Worm (Caenorhabditis elegans) whole organism, young adult: Measurements from ENCODE around the gene rpn-6.1.

Source experiments
- D2030.7 ChIP-seq: fragments of 200-800 bp; sonication (Bioruptor generic); IDR thresholded peaks from 2 replicates; pipeline ENCODE4 v1.3.6; 2022; ENCODE audit warnings: missing genetic modification reagents, missing genetic modification characterization, missing compliant biosample characterization
- F33H1.4 ChIP-seq: fragments of 200-800 bp; sonication (Bioruptor generic); IDR thresholded peaks from 2 replicates; pipeline ENCODE4 v1.3.6; 2022; ENCODE audit warnings: missing genetic modification reagents, missing genetic modification characterization, missing compliant biosample characterization
- F37B4.10 ChIP-seq: fragments of 200-800 bp; sonication (Bioruptor generic); IDR thresholded peaks from 2 replicates; pipeline ENCODE4 v1.3.6; 2022; ENCODE audit warnings: missing genetic modification characterization, missing compliant biosample characterization
- K12H6.12 ChIP-seq: fragments of 200-800 bp; sonication (Bioruptor generic); optimal IDR thresholded peaks from 2 replicates; lab custom pipeline; 2018; ENCODE audit warnings: mild to moderate bottlenecking, missing genetic modification characterization, missing compliant biosample characterization
- Y56A3A.18 ChIP-seq: fragments of 200-800 bp; sonication (Bioruptor generic); IDR thresholded peaks from 2 replicates; pipeline ENCODE4 v1.3.6; 2022; ENCODE audit warnings: missing genetic modification reagents, missing genetic modification characterization, missing compliant biosample characterization
- athp-1 ChIP-seq: sonication (generic microtip); optimal IDR thresholded peaks from 2 replicates; lab custom pipeline; 2017; ENCODE audit warnings: mild to moderate bottlenecking, missing genetic modification characterization, missing compliant biosample characterization
- bed-2 ChIP-seq: fragments of 200-800 bp; sonication (Bioruptor generic); IDR thresholded peaks from 2 replicates; pipeline ENCODE4 v1.3.6; 2022; ENCODE audit warnings: missing genetic modification reagents, missing genetic modification characterization, missing compliant biosample characterization
- ceh-27 ChIP-seq: fragments of 200-800 bp; sonication (Bioruptor generic); optimal IDR thresholded peaks from 2 replicates; lab custom pipeline; 2018; ENCODE audit warnings: mild to moderate bottlenecking, missing genetic modification characterization, moderate library complexity, missing compliant biosample characterization
- ceh-91 ChIP-seq: fragments of 200-800 bp; sonication (Bioruptor generic); IDR thresholded peaks from 2 replicates; pipeline ENCODE4 v1.3.6; 2022; ENCODE audit warnings: missing genetic modification reagents, missing genetic modification characterization, missing compliant biosample characterization
- chd-7 ChIP-seq: sonication (generic microtip); optimal IDR thresholded peaks from 2 replicates; lab custom pipeline; 2016; ENCODE audit warnings: mild to moderate bottlenecking, missing genetic modification characterization, moderate library complexity, missing compliant biosample characterization
- dox-1 ChIP-seq: fragments of 200-800 bp; sonication (Bioruptor generic); IDR thresholded peaks from 2 replicates; pipeline ENCODE4 v1.3.6; 2022; ENCODE audit warnings: missing genetic modification reagents, missing genetic modification characterization, missing compliant biosample characterization
- dpl-1 ChIP-seq: fragments of 150-350 bp; optimal IDR thresholded peaks from 2 replicates; lab custom pipeline; 2014; ENCODE audit warnings: missing biosample characterization, missing genetic modification reagents, missing genetic modification characterization
- ekl-4 ChIP-seq: fragments of 200-800 bp; sonication (Bioruptor generic); IDR thresholded peaks from 2 replicates; pipeline ENCODE4 v1.3.6; 2022; ENCODE audit warnings: missing genetic modification reagents, missing genetic modification characterization, missing compliant biosample characterization
- fkh-3 ChIP-seq: sonication (generic microtip); optimal IDR thresholded peaks from 2 replicates; lab custom pipeline; 2016; ENCODE audit warnings: mild to moderate bottlenecking, missing genetic modification characterization, missing compliant biosample characterization
- hlh-12 ChIP-seq: sonication (generic microtip); optimal IDR thresholded peaks from 2 replicates; lab custom pipeline; 2016; ENCODE audit warnings: missing genetic modification characterization, missing compliant biosample characterization
- hmg-20 ChIP-seq: fragments of 200-800 bp; sonication (Bioruptor generic); IDR thresholded peaks from 2 replicates; pipeline ENCODE4 v1.3.6; 2022; ENCODE audit warnings: missing genetic modification reagents, missing genetic modification characterization, missing compliant biosample characterization
- lin-40 ChIP-seq: sonication (generic microtip); optimal IDR thresholded peaks from 2 replicates; lab custom pipeline; 2016; ENCODE audit warnings: missing genetic modification characterization, mild to moderate bottlenecking, missing compliant biosample characterization, missing genotype, missing genetic modification reagents
- lsl-1 ChIP-seq: fragments of 200-800 bp; sonication (Bioruptor generic); optimal IDR thresholded peaks from 2 replicates; lab custom pipeline; 2018; ENCODE audit warnings: mild to moderate bottlenecking, missing genetic modification characterization, moderate library complexity, missing compliant biosample characterization
- madf-3 ChIP-seq: fragments of 200-800 bp; sonication (Bioruptor generic); IDR thresholded peaks from 2 replicates; pipeline ENCODE4 v1.3.6; 2022; ENCODE audit warnings: missing genetic modification reagents, missing genetic modification characterization, missing compliant biosample characterization
- madf-6 ChIP-seq: fragments of 200-800 bp; sonication (Bioruptor generic); IDR thresholded peaks from 2 replicates; pipeline ENCODE4 v1.3.6; 2022; ENCODE audit warnings: missing genetic modification reagents, missing genetic modification characterization, missing compliant biosample characterization
- mcd-1 ChIP-seq: fragments of 200-800 bp; sonication (Bioruptor generic); IDR thresholded peaks from 2 replicates; pipeline ENCODE4 v1.3.6; 2022; ENCODE audit warnings: missing genetic modification reagents, missing genetic modification characterization, missing compliant biosample characterization
- nfyb-1 ChIP-seq: fragments of 200-800 bp; sonication (Bioruptor generic); IDR thresholded peaks from 2 replicates; pipeline ENCODE4 v1.3.6; 2022; ENCODE audit warnings: missing genetic modification reagents, missing genetic modification characterization, missing compliant biosample characterization
- nhr-179 ChIP-seq: sonication (generic microtip); optimal IDR thresholded peaks from 2 replicates; lab custom pipeline; 2016; ENCODE audit warnings: mild to moderate bottlenecking, missing genetic modification characterization, missing compliant biosample characterization
- pbrm-1 ChIP-seq: fragments of 200-800 bp; sonication (Bioruptor generic); IDR thresholded peaks from 2 replicates; pipeline ENCODE4 v1.3.6; 2022; ENCODE audit warnings: missing genetic modification reagents, missing genetic modification characterization, missing compliant biosample characterization
- somi-1 ChIP-seq: fragments of 200-800 bp; sonication (Bioruptor generic); optimal IDR thresholded peaks from 2 replicates; lab custom pipeline; 2018; ENCODE audit warnings: mild to moderate bottlenecking, missing genetic modification characterization, missing compliant biosample characterization
- unc-62 ChIP-seq: fragments of 150-350 bp; optimal IDR thresholded peaks from 2 replicates; lab custom pipeline; 2014; ENCODE audit warnings: missing biosample characterization, missing genetic modification reagents, missing genetic modification characterization
- zfh-2 ChIP-seq: fragments of 200-800 bp; sonication (Bioruptor generic); conservative IDR thresholded peaks from 2 replicates; pipeline ENCODE4 v1.3.6; 2022; ENCODE audit warnings: missing genetic modification reagents, missing genetic modification characterization, missing compliant biosample characterization
- ztf-26 ChIP-seq: sonication (generic microtip); optimal IDR thresholded peaks from 2 replicates; lab custom pipeline; 2017; ENCODE audit warnings: missing genetic modification characterization, missing compliant biosample characterization
- ztf-28 ChIP-seq: fragments of 200-800 bp; sonication (Bioruptor generic); IDR thresholded peaks from 2 replicates; pipeline ENCODE4 v1.3.6; 2022; ENCODE audit warnings: missing genetic modification reagents, missing genetic modification characterization, missing compliant biosample characterization

rpn-6.1 gene

ce11 chrIII:6985125-6985524, 23.3 kb upstream of the rpn-6.1 start:
- TF ChIP-seq dox-1 (GFP tag; lab: Robert Waterston, UW) (peak; percentile 46; the same call in 1 of the 2 replicates), D2030.7 (GFP tag; lab: Robert Waterston, UW) (peak; percentile 52; the same call in 1 of the 2 replicates), mcd-1 (GFP tag; lab: Robert Waterston, UW) (peak; percentile 47), F33H1.4 (GFP tag; lab: Robert Waterston, UW) (peak; percentile 96), madf-6 (GFP tag; lab: Robert Waterston, UW) (peak; percentile 40; the same call in 1 of the 2 replicates)
- TF ChIP-seq, all 124 proteins: peak for 5; not testable (repeated sequence) for 119

ce11 chrIII:6981989-6982553, 20.3 kb upstream of the rpn-6.1 start, which contains the start of gene F31E3.6:
Gene F31E3.6 (plus strand): TSS chrIII:6982081.
- TF ChIP-seq F33H1.4 (GFP tag; lab: Robert Waterston, UW) (peak; percentile 96), nfyb-1 (GFP tag; lab: Robert Waterston, UW) (peak; percentile 37; the same call in 1 of the 2 replicates), mcd-1 (GFP tag; lab: Robert Waterston, UW) (peak; percentile 68), D2030.7 (GFP tag; lab: Robert Waterston, UW) (peak; percentile 51; the same call in 1 of the 2 replicates), dox-1 (GFP tag; lab: Robert Waterston, UW) (peak; percentile 59; the same call in 1 of the 2 replicates), lsl-1 (GFP tag; lab: Kevin White, UChicago) (peak; percentile 35)

ce11 chrIII:6979584-6979983, 17.8 kb upstream of the rpn-6.1 start, which contains the start of gene ceh-20:
Gene ceh-20 (plus strand): TSS chrIII:6979884.
- no peak for TF ChIP-seq athp-1
- no peak for TF ChIP-seq nhr-179 (tag; lab: Kevin White, UChicago)
- no peak for TF ChIP-seq ceh-91 (GFP tag; lab: Robert Waterston, UW)
- TF ChIP-seq hmg-20 (GFP tag; lab: Robert Waterston, UW): no peak
- no peak for TF ChIP-seq hlh-12 (tag; lab: Kevin White, UChicago)
- TF ChIP-seq Y56A3A.18: no peak
- no peak for TF ChIP-seq zfh-2 (GFP tag; lab: Robert Waterston, UW)
- no peak for TF ChIP-seq ztf-28 (GFP tag; lab: Robert Waterston, UW)
- TF ChIP-seq fkh-3 (tag; lab: Kevin White, UChicago): no peak
- no peak for TF ChIP-seq dox-1 (GFP tag; lab: Robert Waterston, UW)

ce11 chrIII:6978875-6979274, 17.1 kb upstream of the rpn-6.1 start:
- TF ChIP-seq chd-7 (tag; lab: Kevin White, UChicago) (no peak), K12H6.12 (tag; lab: Kevin White, UChicago) (peak; percentile 15), somi-1 (peak; percentile 35), F37B4.10 (GFP tag; lab: Robert Waterston, UW) (no peak), lin-40 (tag; lab: Kevin White, UChicago) (peak; percentile 25), ekl-4 (GFP tag; lab: Robert Waterston, UW) (0 out of 2 replicates have a peak, but pooled peaks have one; percentile 45), dox-1 (GFP tag; lab: Robert Waterston, UW) (peak; percentile 35; the same call in 1 of the 2 replicates), ztf-26 (peak; percentile 28), hlh-12 (tag; lab: Kevin White, UChicago) (no peak), unc-62 (GFP tag; lab: Kevin White, UChicago) (peak; percentile 97), madf-3 (peak; percentile 79; the same call in 1 of the 2 replicates), ceh-27 (GFP tag; lab: Kevin White, UChicago) (peak; percentile 48), dpl-1 (GFP tag; lab: Kevin White, UChicago) (no peak), bed-2 (GFP tag; lab: Robert Waterston, UW) (no peak), athp-1 (no peak)

- TF ChIP-seq pbrm-1 (no peak), mcd-1 (GFP tag; lab: Robert Waterston, UW) (no peak)
These were observed 13.2 kb upstream of the rpn-6.1 start for ce11 chrIII:6974952-6975351.
